Worm (Caenorhabditis elegans) whole organism, L4/young adult: ENCODE results near the gene C34F6.7.

ENCODE experiments used
- W03F9.2 ChIP-seq: fragments of 150-350 bp; optimal IDR thresholded peaks from 2 replicates; lab custom pipeline; 2014; ENCODE audit warnings: missing biosample characterization, missing genetic modification characterization
- dao-5 ChIP-seq: sonication (generic microtip); optimal IDR thresholded peaks from 2 replicates; lab custom pipeline; 2016; ENCODE audit warnings: missing genotype, missing genetic modification characterization, moderate library complexity, missing compliant biosample characterization
- him-1 ChIP-seq: sonication (generic microtip); optimal IDR thresholded peaks from 2 replicates; lab custom pipeline; 2016; ENCODE audit warnings: missing genotype, missing genetic modification reagents, missing genetic modification characterization, missing compliant biosample characterization

The C34F6.7 gene

DNA sequence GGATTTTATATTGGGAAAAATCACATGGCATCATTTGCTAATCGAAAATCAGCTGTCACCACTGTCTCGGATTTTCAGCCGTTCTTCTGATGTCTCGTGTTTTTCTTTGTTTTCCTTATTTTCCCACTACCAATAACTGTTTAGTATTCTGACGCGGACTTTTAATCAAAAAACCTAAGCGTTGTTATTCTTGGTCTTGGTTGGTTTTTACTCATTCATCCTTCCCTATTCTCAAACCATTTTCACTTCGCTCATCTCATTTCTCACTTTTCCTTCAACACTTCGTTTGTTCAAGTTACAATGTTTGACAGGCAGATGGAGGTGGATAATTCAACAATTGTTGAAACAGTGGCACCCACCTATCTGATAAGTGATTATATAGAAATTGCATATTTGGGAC, 36.7 kb downstream of the C34F6.7 start, which contains the start of gene gnrr-6:
TSS of gene gnrr-6 (plus strand) at position 301 of the 400 bp plus-strand sequence.
- TF ChIP-seq him-1 (tag; lab: Kevin White, UChicago) (no peak), dao-5 (tag; lab: Kevin White, UChicago) (no peak), W03F9.2 (no peak)

DNA sequence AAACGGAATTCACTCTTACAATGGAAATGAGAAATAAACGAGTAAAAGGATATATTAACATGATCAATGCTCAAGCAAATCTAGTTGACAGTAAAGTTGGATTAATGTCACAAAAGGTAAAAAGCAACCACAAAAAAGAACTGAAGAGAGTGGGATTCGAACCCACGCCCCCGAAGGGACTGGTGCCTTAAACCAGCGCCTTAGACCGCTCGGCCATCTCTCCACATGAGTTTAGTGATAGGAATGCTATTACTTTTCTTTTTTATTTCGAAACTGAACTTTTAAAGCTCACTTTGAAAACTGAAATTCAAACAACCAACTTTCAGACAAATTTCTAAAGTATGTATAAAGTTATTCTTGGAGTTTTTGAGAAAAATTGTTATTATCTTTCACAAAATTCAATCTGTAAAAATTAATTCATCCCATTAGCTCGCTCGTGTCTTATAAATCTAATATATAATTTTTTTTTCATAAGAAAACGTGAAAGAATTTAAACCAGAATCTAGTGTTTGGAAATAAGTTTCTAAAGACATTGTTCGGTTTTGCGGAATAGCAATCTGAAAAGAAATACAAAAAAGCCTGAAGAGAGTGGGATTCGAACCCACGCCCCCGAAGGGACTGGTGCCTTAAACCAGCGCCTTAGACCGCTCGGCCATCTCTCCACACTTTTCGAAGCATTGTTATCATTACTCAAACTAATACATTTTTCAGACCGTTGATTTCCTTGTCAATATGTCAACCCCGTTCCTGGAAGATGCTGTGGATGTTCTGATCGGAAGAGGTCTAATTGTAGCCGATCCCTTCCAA, 52.3 kb downstream of the C34F6.7 start:
- TF ChIP-seq W03F9.2, result no peak
- no peak for TF ChIP-seq him-1 (tag; lab: Kevin White, UChicago)
- TF ChIP-seq dao-5 (tag; lab: Kevin White, UChicago), result no peak

DNA sequence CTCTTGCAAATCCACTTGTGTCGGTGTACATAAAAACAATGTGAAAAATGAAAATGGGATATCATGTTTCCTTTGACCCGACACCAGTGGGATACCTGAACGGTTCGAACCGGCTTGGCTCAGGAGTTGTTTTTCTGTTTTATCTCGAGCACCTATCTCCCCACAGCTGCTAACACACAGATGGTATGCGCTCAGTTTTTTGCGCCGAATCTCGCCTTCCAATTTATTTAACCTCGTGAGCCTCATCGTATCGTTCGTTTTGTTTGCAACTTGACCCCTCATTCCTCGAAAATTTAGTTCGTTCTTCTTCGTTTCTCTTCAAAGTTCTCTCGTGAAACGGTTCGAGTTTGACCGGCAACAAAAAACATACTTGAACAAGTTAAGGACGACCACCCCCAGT, 54.7 kb downstream of the C34F6.7 start, which contains the start of gene C05C9.1:
TSS of gene C05C9.1 (plus strand) at position 301 of the 400 bp plus-strand sequence.
- TF ChIP-seq him-1 (tag; lab: Kevin White, UChicago) (no peak), W03F9.2 (no peak), dao-5 (tag; lab: Kevin White, UChicago) (no peak)
